Worm (Caenorhabditis elegans) whole organism, L4 larva: Measurements from ENCODE around the gene T10D4.7.

Experiments
- F26F4.8 ChIP-seq: fragments of 200-800 bp; sonication (Bioruptor generic); conservative IDR thresholded peaks from 2 replicates; pipeline ENCODE4 v1.3.6; 2022; ENCODE audit warnings: missing genetic modification characterization, missing compliant biosample characterization
- F37D6.2 ChIP-seq: sonication (generic microtip); optimal IDR thresholded peaks from 2 replicates; lab custom pipeline; 2016; ENCODE audit warnings: mild to moderate bottlenecking, missing genetic modification characterization, missing compliant biosample characterization
- T20F7.1 ChIP-seq: fragments of 200-800 bp; sonication (Bioruptor generic); optimal IDR thresholded peaks from 2 replicates; lab custom pipeline; 2018; ENCODE audit warnings: mild to moderate bottlenecking, missing genetic modification characterization, missing compliant biosample characterization
- Y105C5A.15 ChIP-seq: fragments of 200-800 bp; sonication (Bioruptor generic); IDR thresholded peaks from 2 replicates; pipeline ENCODE4 v1.3.6; 2022; ENCODE audit warnings: missing genetic modification characterization, missing compliant biosample characterization
- Y5F2A.4 ChIP-seq: fragments of 200-800 bp; sonication (Bioruptor generic); optimal IDR thresholded peaks from 2 replicates; lab custom pipeline; 2018; ENCODE audit warnings: mild to moderate bottlenecking, missing genetic modification characterization, missing compliant biosample characterization
- Y75B8A.6 ChIP-seq: fragments of 200-800 bp; sonication (Bioruptor generic); IDR thresholded peaks from 2 replicates; pipeline ENCODE4 v1.3.6; 2022; ENCODE audit warnings: missing genetic modification reagents, missing genetic modification characterization, missing compliant biosample characterization
- ZK337.2 ChIP-seq: fragments of 200-800 bp; sonication (Bioruptor generic); IDR thresholded peaks from 2 replicates; pipeline ENCODE4 v1.3.6; 2022; ENCODE audit warnings: missing genetic modification reagents, missing genetic modification characterization, missing compliant biosample characterization
- aly-2 ChIP-seq: sonication (generic microtip); optimal IDR thresholded peaks from 2 replicates; lab custom pipeline; 2018; ENCODE audit warnings: missing biosample characterization, missing genetic modification characterization
- arid-1 ChIP-seq: fragments of 200-800 bp; sonication (Bioruptor generic); conservative IDR thresholded peaks from 2 replicates; pipeline ENCODE4 v1.3.6; 2022; ENCODE audit warnings: missing genetic modification reagents, missing genetic modification characterization, missing compliant biosample characterization
- ceh-20 ChIP-seq: fragments of 200-800 bp; sonication (Bioruptor generic); IDR thresholded peaks from 2 replicates; pipeline ENCODE4 v1.3.6; 2022; ENCODE audit warnings: missing genetic modification reagents, missing genetic modification characterization, missing compliant biosample characterization
- ceh-28 ChIP-seq: fragments of 150-350 bp; optimal IDR thresholded peaks from 2 replicates; lab custom pipeline; 2014; ENCODE audit warnings: missing biosample characterization, missing genetic modification reagents, missing genetic modification characterization
- ceh-32 ChIP-seq: sonication (generic microtip); optimal IDR thresholded peaks from 2 replicates; lab custom pipeline; 2016; ENCODE audit warnings: mild to moderate bottlenecking, missing genetic modification characterization, missing compliant biosample characterization; ENCODE audit not compliant: poor library complexity
- ceh-44 ChIP-seq: fragments of 200-800 bp; sonication (Bioruptor generic); IDR thresholded peaks from 2 replicates; pipeline ENCODE4 v1.3.6; 2022; ENCODE audit warnings: missing genetic modification reagents, missing genetic modification characterization, missing compliant biosample characterization
- ctbp-1 ChIP-seq: fragments of 200-800 bp; sonication (Bioruptor generic); IDR thresholded peaks from 2 replicates; pipeline ENCODE4 v1.3.6; 2022; ENCODE audit warnings: missing genetic modification reagents, missing genetic modification characterization, missing compliant biosample characterization
- daf-19 ChIP-seq: fragments of 200-800 bp; sonication (Bioruptor generic); conservative IDR thresholded peaks from 2 replicates; pipeline ENCODE4 v1.3.6; 2022; ENCODE audit warnings: missing genetic modification characterization, missing compliant biosample characterization
- dmd-8 ChIP-seq: fragments of 200-800 bp; sonication (Bioruptor generic); IDR thresholded peaks from 2 replicates; pipeline ENCODE4 v1.3.6; 2022; ENCODE audit warnings: missing genetic modification characterization, missing compliant biosample characterization
- dmd-9 ChIP-seq: fragments of 200-800 bp; sonication (Bioruptor generic); IDR thresholded peaks from 2 replicates; pipeline ENCODE4 v1.3.6; 2022; ENCODE audit warnings: missing genetic modification reagents, missing genetic modification characterization, missing compliant biosample characterization
- gei-8 ChIP-seq: fragments of 200-800 bp; sonication (Bioruptor generic); optimal IDR thresholded peaks from 2 replicates; lab custom pipeline; 2018; ENCODE audit warnings: mild to moderate bottlenecking, missing genetic modification characterization, missing compliant biosample characterization
- hlh-30 ChIP-seq: sonication (generic microtip); optimal IDR thresholded peaks from 2 replicates; lab custom pipeline; 2017; ENCODE audit warnings: antibody characterized with exemption, mild to moderate bottlenecking, missing genetic modification characterization, missing compliant biosample characterization; ENCODE audit not compliant: insufficient read depth
- lim-7 ChIP-seq: fragments of 200-800 bp; sonication (Bioruptor generic); IDR thresholded peaks from 2 replicates; pipeline ENCODE4 v1.3.6; 2022; ENCODE audit warnings: missing genetic modification characterization, missing compliant biosample characterization
- lin-13 ChIP-seq: fragments of 150-350 bp; optimal IDR thresholded peaks from 2 replicates; lab custom pipeline; 2014; ENCODE audit warnings: missing biosample characterization, missing genetic modification reagents, missing genetic modification characterization
- lin-29 ChIP-seq: fragments of 200-800 bp; sonication (Bioruptor generic); IDR thresholded peaks from 2 replicates; pipeline ENCODE4 v1.3.6; 2022; ENCODE audit warnings: missing genetic modification reagents, missing genetic modification characterization, missing compliant biosample characterization
- lir-3 ChIP-seq: sonication (generic microtip); optimal IDR thresholded peaks from 2 replicates; lab custom pipeline; 2016; ENCODE audit warnings: mild to moderate bottlenecking, missing genetic modification characterization, missing compliant biosample characterization
- madf-5 ChIP-seq, 2 experiments: fragments of 200-800 bp; sonication (Bioruptor generic); IDR thresholded peaks; 2 replicates each; pipeline ENCODE4 v1.3.6; 2022; ENCODE audit warnings: missing compliant biosample characterization in 2 of 2, missing genetic modification characterization in 2 of 2
- mdt-29 ChIP-seq: fragments of 200-800 bp; sonication (Bioruptor generic); IDR thresholded peaks from 2 replicates; pipeline ENCODE4 v1.3.6; 2022; ENCODE audit warnings: missing genetic modification reagents, missing genetic modification characterization, missing compliant biosample characterization
- mep-1 ChIP-seq: fragments of 150-350 bp; sonication (generic microtip); optimal IDR thresholded peaks from 3 replicates; lab custom pipeline; 2014; ENCODE audit warnings: missing biosample characterization, missing genetic modification characterization
- mxl-3 ChIP-seq: fragments of 200-800 bp; sonication (Bioruptor generic); optimal IDR thresholded peaks from 2 replicates; lab custom pipeline; 2018; ENCODE audit warnings: mild to moderate bottlenecking, missing genetic modification characterization, missing compliant biosample characterization
- nhr-102 ChIP-seq: sonication (generic microtip); optimal IDR thresholded peaks from 2 replicates; lab custom pipeline; 2016; ENCODE audit warnings: mild to moderate bottlenecking, missing genetic modification characterization, moderate library complexity, missing compliant biosample characterization
- nhr-25 ChIP-seq: sonication (generic microtip); optimal IDR thresholded peaks from 2 replicates; lab custom pipeline; 2017; ENCODE audit warnings: missing genetic modification characterization, mild to moderate bottlenecking, missing compliant biosample characterization, antibody characterized with exemption, moderate library complexity, borderline replicate concordance; ENCODE audit not compliant: insufficient read depth
- nhr-42 ChIP-seq: fragments of 200-800 bp; sonication (Bioruptor generic); IDR thresholded peaks from 2 replicates; pipeline ENCODE4 v1.3.6; 2022; ENCODE audit warnings: missing genetic modification characterization, missing compliant biosample characterization
- nhr-48 ChIP-seq: sonication (generic microtip); optimal IDR thresholded peaks from 2 replicates; lab custom pipeline; 2016; ENCODE audit warnings: mild to moderate bottlenecking, missing genetic modification characterization, missing compliant biosample characterization
- nhr-77 ChIP-seq: fragments of 150-350 bp; optimal IDR thresholded peaks from 2 replicates; lab custom pipeline; 2014; ENCODE audit warnings: missing biosample characterization, missing genetic modification characterization
- php-3 ChIP-seq: fragments of 200-800 bp; sonication (Bioruptor generic); IDR thresholded peaks from 2 replicates; pipeline ENCODE4 v1.3.6; 2022; ENCODE audit warnings: missing genetic modification reagents, missing genetic modification characterization, missing compliant biosample characterization
- rbr-2 ChIP-seq: sonication (generic microtip); optimal IDR thresholded peaks from 2 replicates; lab custom pipeline; 2016; ENCODE audit warnings: missing genotype, missing genetic modification characterization, missing compliant biosample characterization
- sdz-12 ChIP-seq: fragments of 200-800 bp; sonication (Bioruptor generic); optimal IDR thresholded peaks from 2 replicates; lab custom pipeline; 2018; ENCODE audit warnings: mild to moderate bottlenecking, missing genetic modification characterization, missing compliant biosample characterization
- set-16 ChIP-seq: fragments of 200-800 bp; sonication (Bioruptor generic); IDR thresholded peaks from 2 replicates; pipeline ENCODE4 v1.3.6; 2022; ENCODE audit warnings: missing genetic modification reagents, missing genetic modification characterization, missing compliant biosample characterization
- skn-1 ChIP-seq: fragments of 150-350 bp; optimal IDR thresholded peaks from 2 replicates; lab custom pipeline; 2014; ENCODE audit warnings: missing biosample characterization, missing genetic modification characterization
- spr-1 ChIP-seq: sonication (generic microtip); optimal IDR thresholded peaks from 2 replicates; lab custom pipeline; 2016; ENCODE audit warnings: mild to moderate bottlenecking, missing genetic modification characterization, missing compliant biosample characterization
- tag-97 ChIP-seq: fragments of 200-800 bp; sonication (Bioruptor generic); IDR thresholded peaks from 2 replicates; pipeline ENCODE4 v1.3.6; 2022; ENCODE audit warnings: missing genetic modification characterization, missing compliant biosample characterization
- tra-1 ChIP-seq: fragments of 200-800 bp; sonication (Bioruptor generic); IDR thresholded peaks from 2 replicates; pipeline ENCODE4 v1.3.6; 2022; ENCODE audit warnings: missing genetic modification reagents, missing genetic modification characterization, missing compliant biosample characterization
- unc-39 ChIP-seq: sonication (generic microtip); optimal IDR thresholded peaks from 2 replicates; lab custom pipeline; 2017; ENCODE audit warnings: missing biosample characterization, missing genetic modification characterization
- vab-7 ChIP-seq: fragments of 200-800 bp; sonication (Bioruptor generic); IDR thresholded peaks from 2 replicates; pipeline ENCODE4 v1.3.6; 2022; ENCODE audit warnings: missing genetic modification reagents, missing genetic modification characterization, missing compliant biosample characterization
- ztf-7 ChIP-seq: fragments of 150-350 bp; optimal IDR thresholded peaks from 2 replicates; lab custom pipeline; 2014; ENCODE audit warnings: missing biosample characterization, missing genetic modification characterization

Gene T10D4.7

ce11 chrII:3076915-3077314 is 40.7 kb upstream of the T10D4.7 start, which contains the start of gene Y25C1A.8 (continued):
- TF ChIP-seq ctbp-1 (peak; percentile 85), nhr-25 (tag; lab: Kevin White, UChicago) (peak; percentile 7), arid-1 (GFP tag; lab: Robert Waterston, UW) (peak; percentile 83), ceh-32 (tag; lab: Kevin White, UChicago) (peak; percentile 46), dmd-9 (GFP tag; lab: Robert Waterston, UW) (peak; percentile 71), tra-1 (peak; percentile 55; the same call in 1 of the 2 replicates), mdt-29 (GFP tag; lab: Robert Waterston, UW) (peak; percentile 45; the same call in 1 of the 2 replicates), lim-7 (GFP tag; lab: Robert Waterston, UW) (0 out of 2 replicates have a peak, but pooled peaks have one; percentile 46), spr-1 (tag; lab: Kevin White, UChicago) (peak; percentile 92), nhr-48 (tag; lab: Kevin White, UChicago) (peak; percentile 30), ceh-44 (0 out of 2 replicates have a peak, but pooled peaks have one; percentile 17)

- TF ChIP-seq nhr-102 (no peak), vab-7 (GFP tag; lab: Robert Waterston, UW) (no peak), dmd-8 (GFP tag; lab: Robert Waterston, UW) (no peak), Y75B8A.6 (GFP tag; lab: Robert Waterston, UW) (0 out of 2 replicates have a peak, but pooled peaks have one; percentile 42), mxl-3 (GFP tag; lab: Kevin White, UChicago) (no peak), ztf-7 (tag; lab: Kevin White, UChicago) (no peak)
Measured at ce11 chrII:3078496-3078895, 39.1 kb upstream of the T10D4.7 start, which contains the start of gene copb-1. TSS of gene copb-1 (plus strand) at chrII:3078796.

- TF ChIP-seq hlh-30 (tag; lab: Kevin White, UChicago) (no peak), set-16 (peak; percentile 51)
- TF ChIP-seq, all 104 proteins: peak for 1
Measured at ce11 chrII:3087134-3087533, 30.4 kb upstream of the T10D4.7 start.

DNA sequence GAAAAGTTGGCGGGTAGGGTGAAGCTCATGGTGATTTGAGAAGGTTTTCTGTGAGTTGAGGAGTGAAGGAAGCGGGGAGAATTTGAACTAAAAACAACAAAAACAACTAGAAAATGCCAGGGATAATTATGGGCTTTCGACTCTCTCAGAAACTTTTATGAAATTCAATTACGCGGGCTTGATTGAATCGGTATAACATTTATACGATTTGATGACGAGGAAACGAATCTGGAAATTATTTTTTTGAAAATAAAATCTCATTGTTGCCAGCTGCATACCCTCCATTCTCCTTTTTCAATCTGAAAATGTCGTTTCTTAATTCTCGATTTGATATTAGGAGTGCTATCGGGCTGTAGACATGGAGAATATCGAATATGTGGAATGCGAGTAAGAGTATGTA is 26.3 kb upstream of the T10D4.7 start, which contains the start of gene srg-21:
Gene srg-21 (minus strand): TSS at position 101 of the 400 bp plus-strand sequence.
- TF ChIP-seq nhr-77 (tag; lab: Kevin White, UChicago) (no peak), nhr-48 (tag; lab: Kevin White, UChicago) (no peak), madf-5 (GFP tag; IDR thresholded peaks at IDR 0.05; lab: Robert Waterston, UW) (no peak), unc-39 (tag; lab: Kevin White, UChicago) (no peak), nhr-102 (no peak), aly-2 (tag; lab: Kevin White, UChicago) (no peak), rbr-2 (tag; lab: Kevin White, UChicago) (no peak), lir-3 (no peak), php-3 (GFP tag; lab: Robert Waterston, UW) (no peak), vab-7 (GFP tag; lab: Robert Waterston, UW) (no peak), daf-19 (no peak), ceh-44 (no peak), ZK337.2 (GFP tag; lab: Robert Waterston, UW) (no peak), ceh-28 (tag; lab: Kevin White, UChicago) (no peak), tag-97 (no peak), gei-8 (GFP tag; lab: Kevin White, UChicago) (no peak), tra-1 (no peak), lin-13 (GFP tag; lab: Kevin White, UChicago) (no peak)

DNA sequence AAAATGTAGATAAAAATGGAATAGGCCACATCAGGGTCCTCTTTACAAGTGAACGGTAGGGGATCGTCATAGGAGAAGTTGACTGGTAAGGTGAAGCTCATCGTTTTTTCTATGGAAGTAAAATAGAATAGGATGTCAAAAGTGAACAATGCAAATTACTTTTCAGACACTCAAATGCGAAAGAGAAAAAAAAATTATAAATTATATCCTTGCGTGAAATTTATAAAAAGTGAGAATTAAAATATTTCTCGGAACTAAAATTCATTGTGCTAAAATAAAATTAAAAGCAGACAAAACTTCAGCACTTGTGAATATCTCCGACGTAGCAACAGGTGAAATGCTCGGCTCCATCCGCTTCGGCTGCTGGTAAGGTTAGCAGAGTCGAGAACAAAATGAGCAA is 24.2 kb upstream of the T10D4.7 start, which contains the start of gene srg-22:
Gene srg-22 (minus strand): TSS at position 101 of the 400 bp plus-strand sequence.
- TF ChIP-seq T20F7.1 (GFP tag; lab: Kevin White, UChicago) = no peak
- no peak for TF ChIP-seq nhr-42 (GFP tag; lab: Robert Waterston, UW)
- TF ChIP-seq F37D6.2 = no peak
- no peak for TF ChIP-seq ceh-20
- TF ChIP-seq F26F4.8 (GFP tag; lab: Robert Waterston, UW) = no peak
- no peak for TF ChIP-seq skn-1 (tag; lab: Kevin White, UChicago)
- no peak for TF ChIP-seq sdz-12 (GFP tag; lab: Kevin White, UChicago)
- TF ChIP-seq Y105C5A.15 (GFP tag; lab: Robert Waterston, UW) = no peak
- no peak for TF ChIP-seq set-16
- TF ChIP-seq mep-1 (tag; lab: Kevin White, UChicago) = no peak
- no peak for TF ChIP-seq lin-29 (GFP tag; lab: Robert Waterston, UW)
- TF ChIP-seq daf-19 = no peak
- TF ChIP-seq ctbp-1 = no peak
- no peak for TF ChIP-seq Y5F2A.4 (GFP tag; lab: Kevin White, UChicago)
- TF ChIP-seq, all 104 proteins: peak for 0
